Worm (Caenorhabditis elegans) whole organism, L4/young adult: Measurements from ENCODE around the gene lsy-12.

Experiments used
- W03F9.2 ChIP-seq: fragments of 150-350 bp; optimal IDR thresholded peaks from 2 replicates; lab custom pipeline; 2014; ENCODE audit warnings: missing biosample characterization, missing genetic modification characterization
- dao-5 ChIP-seq: sonication (generic microtip); optimal IDR thresholded peaks from 2 replicates; lab custom pipeline; 2016; ENCODE audit warnings: missing genotype, missing genetic modification characterization, moderate library complexity, missing compliant biosample characterization
- him-1 ChIP-seq: sonication (generic microtip); optimal IDR thresholded peaks from 2 replicates; lab custom pipeline; 2016; ENCODE audit warnings: missing genotype, missing genetic modification reagents, missing genetic modification characterization, missing compliant biosample characterization

DNA sequence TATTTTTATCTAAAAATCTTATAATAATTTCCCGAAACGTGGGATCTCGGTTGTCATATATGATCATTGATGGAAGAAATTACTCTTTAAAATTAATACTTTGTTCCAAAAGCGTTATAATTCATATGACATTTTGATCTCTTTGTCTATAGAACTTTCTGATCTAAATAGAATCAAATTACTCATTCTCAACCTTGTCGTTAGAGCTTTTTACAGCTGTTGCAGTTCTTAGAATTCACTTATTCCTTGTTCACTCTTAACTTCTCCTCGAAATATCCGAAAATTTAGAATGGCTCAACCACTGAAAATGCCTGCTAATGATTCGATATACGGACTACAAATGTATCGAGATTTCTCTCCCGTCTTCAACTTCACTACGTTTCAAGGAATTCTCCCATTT lies 48.6 kb downstream of the lsy-12 start, which contains the start of gene sru-29:
- TF ChIP-seq him-1 (tag; lab: Kevin White, UChicago): no peak
- no peak for TF ChIP-seq dao-5 (tag; lab: Kevin White, UChicago)
- no peak for TF ChIP-seq W03F9.2
